Worm (Caenorhabditis elegans) whole organism, early embryonic: ENCODE data around the gene C28H8.8.

Experiments used
- ama-1 ChIP-seq: fragments of 150-350 bp; optimal IDR thresholded peaks from 2 replicates; lab custom pipeline; 2014
- hnd-1 ChIP-seq: sonication (generic microtip); optimal IDR thresholded peaks from 2 replicates; lab custom pipeline; 2016; ENCODE audit warnings: missing genetic modification characterization, missing compliant biosample characterization
- scrt-1 ChIP-seq: fragments of 200-800 bp; sonication (Bioruptor generic); IDR thresholded peaks from 2 replicates; pipeline ENCODE4 v1.3.6; 2022; ENCODE audit warnings: missing genetic modification characterization, missing compliant biosample characterization

ce11 chrIII:5840815-5841573, 47.6 kb downstream of the C28H8.8 start:
- no peak for TF ChIP-seq ama-1 (lab: Kevin White, UChicago)
- TF ChIP-seq hnd-1 (tag; lab: Kevin White, UChicago) = no peak
- no peak for TF ChIP-seq scrt-1 (GFP tag; lab: Robert Waterston, UW)
